Fruit fly (Drosophila melanogaster) whole organism, embryonic: Measurements from ENCODE around the gene CG10301.
A peak's percentile ranks its signal among the peaks of the same experiment; 100 is the strongest.

Experiments used
- Awh ChIP-seq: fragments of 200-800 bp; sonication (Bioruptor generic); IDR thresholded peaks from 2 replicates; pipeline ENCODE4, ENCODE4 v1.3.6; 2022; ENCODE audit warnings: missing biosample characterization, missing genetic modification characterization
- BEAF-32 ChIP-seq: fragments of 200-800 bp; sonication (Bioruptor generic); optimal IDR thresholded peaks from 3 replicates; lab custom pipeline; 2017; ENCODE audit warnings: missing biosample characterization, missing genetic modification characterization, mild to moderate bottlenecking, moderate library complexity, missing genetic modification reagents
- Bgb ChIP-seq: fragments of 200-800 bp; sonication (Bioruptor generic); IDR thresholded peaks from 2 replicates; pipeline ENCODE4 v1.3.6; 2022; ENCODE audit warnings: missing biosample characterization, missing genetic modification characterization; ENCODE audit not compliant: partially characterized antibody
- CG10267 ChIP-seq: fragments of 200-800 bp; sonication (Bioruptor generic); optimal IDR thresholded peaks from 2 replicates; lab custom pipeline; 2018; ENCODE audit warnings: missing biosample characterization, mild to moderate bottlenecking, missing genetic modification characterization, moderate library complexity
- CG11247 ChIP-seq: fragments of 200-800 bp; sonication (Bioruptor generic); IDR thresholded peaks from 2 replicates; pipeline ENCODE4 v1.3.6; 2022; ENCODE audit warnings: missing biosample characterization, missing genetic modification characterization
- CG11456 ChIP-seq: fragments of 200-800 bp; sonication (Bioruptor generic); IDR thresholded peaks from 3 replicates; pipeline ENCODE4 v1.3.6; 2022; ENCODE audit warnings: missing biosample characterization, missing genetic modification characterization
- CG13287 ChIP-seq: fragments of 200-800 bp; sonication (Bioruptor generic); IDR thresholded peaks from 2 replicates; pipeline ENCODE4 v1.3.6; 2022; ENCODE audit warnings: missing biosample characterization, missing genetic modification characterization; ENCODE audit not compliant: partially characterized antibody
- CG13894 ChIP-seq: fragments of 200-800 bp; sonication (Bioruptor generic); optimal IDR thresholded peaks from 3 replicates; lab custom pipeline; 2018; ENCODE audit warnings: missing biosample characterization, mild to moderate bottlenecking, missing genetic modification characterization, moderate library complexity
- CG14050 ChIP-seq: fragments of 200-800 bp; sonication (Bioruptor generic); IDR thresholded peaks from 3 replicates; pipeline ENCODE4 v1.3.6; 2022; ENCODE audit warnings: missing biosample characterization, missing genetic modification characterization
- CG14710 ChIP-seq: fragments of 200-800 bp; sonication (Bioruptor generic); optimal IDR thresholded peaks from 3 replicates; lab custom pipeline; 2019; ENCODE audit warnings: missing biosample characterization, mild to moderate bottlenecking, missing genetic modification characterization, moderate library complexity
- CG16779 ChIP-seq: fragments of 200-800 bp; sonication (Bioruptor generic); IDR thresholded peaks from 2 replicates; pipeline ENCODE4 v1.3.6; 2022; ENCODE audit warnings: missing biosample characterization, missing genetic modification characterization
- CG17385 ChIP-seq: fragments of 200-800 bp; sonication (Bioruptor generic); optimal IDR thresholded peaks from 3 replicates; lab custom pipeline; 2018; ENCODE audit warnings: missing biosample characterization, mild to moderate bottlenecking, missing genetic modification characterization
- CG18619 ChIP-seq: fragments of 200-800 bp; sonication (Bioruptor generic); optimal IDR thresholded peaks from 3 replicates; lab custom pipeline; 2017; ENCODE audit warnings: missing biosample characterization, mild to moderate bottlenecking, missing genetic modification characterization
- CG32532 ChIP-seq: fragments of 200-800 bp; sonication (Bioruptor generic); IDR thresholded peaks from 2 replicates; pipeline ENCODE4 v1.3.6; 2022; ENCODE audit warnings: missing biosample characterization, missing genetic modification characterization
- CG32767 ChIP-seq: fragments of 200-800 bp; sonication (Bioruptor generic); IDR thresholded peaks from 2 replicates; pipeline ENCODE4 v1.3.6; 2022; ENCODE audit warnings: missing biosample characterization, missing genetic modification characterization
- CG4707 ChIP-seq: fragments of 200-800 bp; sonication (Bioruptor generic); optimal IDR thresholded peaks from 2 replicates; lab custom pipeline; 2018; ENCODE audit warnings: missing biosample characterization, mild to moderate bottlenecking, missing genetic modification characterization, moderate library complexity
- CG7928 ChIP-seq: fragments of 200-800 bp; sonication (Bioruptor generic); optimal IDR thresholded peaks from 2 replicates; lab custom pipeline; 2017; ENCODE audit warnings: missing biosample characterization, mild to moderate bottlenecking, missing genetic modification characterization
- CG8281 ChIP-seq: fragments of 200-800 bp; sonication (Bioruptor generic); optimal IDR thresholded peaks from 2 replicates; lab custom pipeline; 2018; ENCODE audit warnings: missing biosample characterization, mild to moderate bottlenecking, missing genetic modification characterization, moderate library complexity
- CG8290 ChIP-seq, 3 experiments: fragments of 200-800 bp; sonication (Bioruptor generic); optimal IDR thresholded peaks; 2 replicates each; lab custom pipeline; 2016 to 2019; ENCODE audit warnings: missing biosample characterization in 3 of 3, missing genetic modification characterization in 3 of 3, mild to moderate bottlenecking in 2 of 3, moderate library complexity in 1 of 3
- CG8924 ChIP-seq: fragments of 200-800 bp; optimal IDR thresholded peaks from 3 replicates; lab custom pipeline; 2019; ENCODE audit warnings: missing biosample characterization, mild to moderate bottlenecking, missing genetic modification characterization, moderate library complexity
- CrebB ChIP-seq: fragments of 200-800 bp; sonication (Bioruptor generic); optimal IDR thresholded peaks from 3 replicates; lab custom pipeline; 2018; ENCODE audit warnings: missing biosample characterization, mild to moderate bottlenecking, missing genetic modification characterization
- Dad ChIP-seq: fragments of 200-800 bp; sonication (Bioruptor generic); optimal IDR thresholded peaks from 3 replicates; lab custom pipeline; 2016; ENCODE audit warnings: missing biosample characterization, missing genetic modification characterization
- Dfd ChIP-seq, 2 experiments: fragments of >200 bp; optimal IDR thresholded peaks; 2 replicates each; lab custom pipeline; 2017; ENCODE audit warnings: missing biosample characterization in 2 of 2, missing genetic modification characterization in 2 of 2
- Dip2 ChIP-seq: fragments of 200-800 bp; sonication (Bioruptor generic); IDR thresholded peaks from 2 replicates; pipeline ENCODE4 v1.3.6; 2022; ENCODE audit warnings: missing biosample characterization, missing genetic modification characterization
- Fer3 ChIP-seq: fragments of 200-800 bp; sonication (Bioruptor generic); optimal IDR thresholded peaks from 2 replicates; lab custom pipeline; 2018; ENCODE audit warnings: missing biosample characterization, mild to moderate bottlenecking, missing genetic modification characterization, moderate library complexity
- Lim3 ChIP-seq: fragments of 200-800 bp; sonication (Bioruptor generic); IDR thresholded peaks from 2 replicates; pipeline ENCODE4 v1.3.6; 2022; ENCODE audit warnings: missing biosample characterization, missing genetic modification characterization
- NK7.1 ChIP-seq: fragments of 200-800 bp; sonication (Bioruptor generic); optimal IDR thresholded peaks from 3 replicates; lab custom pipeline; 2016; ENCODE audit warnings: missing biosample characterization, missing genetic modification characterization
- aop ChIP-seq: fragments of 200-800 bp; sonication (Bioruptor generic); IDR thresholded peaks from 2 replicates; pipeline ENCODE4 v1.3.6; 2022; ENCODE audit warnings: missing biosample characterization, missing genetic modification characterization
- az2 ChIP-seq: fragments of 200-800 bp; sonication (Bioruptor generic); optimal IDR thresholded peaks from 3 replicates; lab custom pipeline; 2016; ENCODE audit warnings: missing biosample characterization, missing genetic modification characterization
- br ChIP-seq: fragments of >200 bp; optimal IDR thresholded peaks from 2 replicates; lab custom pipeline; 2017
- bsh ChIP-seq, 2 experiments: fragments of 200-800 bp; sonication (Bioruptor generic); optimal IDR thresholded peaks; 2 replicates each; lab custom pipeline; 2017 to 2018; ENCODE audit warnings: mild to moderate bottlenecking in 2 of 2, missing biosample characterization in 2 of 2, missing genetic modification characterization in 2 of 2, moderate library complexity in 1 of 2
- chm ChIP-seq: fragments of 200-800 bp; sonication (Bioruptor generic); IDR thresholded peaks from 2 replicates; pipeline ENCODE4 v1.3.6; 2022; ENCODE audit warnings: missing biosample characterization, missing genetic modification characterization
- croc ChIP-seq: fragments of 200-800 bp; sonication (Bioruptor generic); conservative IDR thresholded peaks from 3 replicates; pipeline ENCODE4 v1.3.6; 2022; ENCODE audit warnings: missing biosample characterization, missing genetic modification characterization
- da ChIP-seq: fragments of 200-800 bp; sonication (Bioruptor generic); optimal IDR thresholded peaks from 2 replicates; lab custom pipeline; 2016; ENCODE audit warnings: missing biosample characterization, missing genetic modification characterization
- dm ChIP-seq: fragments of 200-800 bp; sonication (Bioruptor generic); optimal IDR thresholded peaks from 3 replicates; lab custom pipeline; 2016; ENCODE audit warnings: missing biosample characterization, missing genetic modification characterization
- dmrt11E ChIP-seq: fragments of 200-800 bp; sonication (Bioruptor generic); optimal IDR thresholded peaks from 3 replicates; lab custom pipeline; 2018; ENCODE audit warnings: missing biosample characterization, mild to moderate bottlenecking, missing genetic modification characterization, moderate library complexity
- esg ChIP-seq: fragments of 200-800 bp; sonication (Bioruptor generic); conservative IDR thresholded peaks from 2 replicates; pipeline ENCODE4 v1.3.6; 2022; ENCODE audit warnings: missing biosample characterization, missing genetic modification characterization
- eyg ChIP-seq: fragments of 200-800 bp; sonication (Bioruptor generic); optimal IDR thresholded peaks from 3 replicates; lab custom pipeline; 2016; ENCODE audit warnings: missing biosample characterization, missing genetic modification characterization
- gsb ChIP-seq: fragments of 200-800 bp; sonication (Bioruptor generic); IDR thresholded peaks from 2 replicates; pipeline ENCODE4 v1.3.6; 2022; ENCODE audit warnings: missing biosample characterization, missing genetic modification characterization
- gsb-n ChIP-seq: fragments of 200-800 bp; sonication (Bioruptor generic); optimal IDR thresholded peaks from 3 replicates; lab custom pipeline; 2018; ENCODE audit warnings: missing biosample characterization, mild to moderate bottlenecking, missing genetic modification characterization
- hth ChIP-seq: fragments of >200 bp; optimal IDR thresholded peaks from 2 replicates; lab custom pipeline; 2017; ENCODE audit warnings: inconsistent platforms
- jumu ChIP-seq: fragments of 200-800 bp; sonication (Bioruptor generic); optimal IDR thresholded peaks from 3 replicates; lab custom pipeline; 2016; ENCODE audit warnings: missing biosample characterization, missing genetic modification characterization
- ken ChIP-seq: fragments of 200-800 bp; sonication (Bioruptor generic); IDR thresholded peaks from 3 replicates; pipeline ENCODE4 v1.3.6; 2022; ENCODE audit warnings: missing biosample characterization, missing genetic modification characterization
- lmd ChIP-seq: fragments of 200-800 bp; sonication (Bioruptor generic); IDR thresholded peaks from 2 replicates; pipeline ENCODE4 v1.3.6; 2022; ENCODE audit warnings: missing biosample characterization, missing genetic modification characterization
- pnt ChIP-seq: fragments of 200-800 bp; sonication (Bioruptor generic); optimal IDR thresholded peaks from 3 replicates; lab custom pipeline; 2016; ENCODE audit warnings: missing biosample characterization, missing genetic modification characterization
- pum ChIP-seq: fragments of 200-800 bp; sonication (Bioruptor generic); optimal IDR thresholded peaks from 2 replicates; lab custom pipeline; 2016; ENCODE audit warnings: missing biosample characterization, missing genetic modification characterization
- sim ChIP-seq: fragments of 200-800 bp; sonication (Bioruptor generic); IDR thresholded peaks from 2 replicates; pipeline ENCODE4 v1.3.6; 2022; ENCODE audit warnings: missing biosample characterization, missing genetic modification characterization
- stc ChIP-seq: fragments of 200-800 bp; sonication (Bioruptor generic); IDR thresholded peaks from 2 replicates; pipeline ENCODE4 v1.3.6; 2022; ENCODE audit warnings: missing biosample characterization, missing genetic modification characterization
- ttk ChIP-seq: fragments of 200-800 bp; sonication (Bioruptor generic); IDR thresholded peaks from 2 replicates; pipeline ENCODE4 v2.1.2; 2022; ENCODE audit warnings: missing biosample characterization, missing genetic modification characterization
- usp ChIP-seq: fragments of >200 bp; optimal IDR thresholded peaks from 2 replicates; lab custom pipeline; 2017; ENCODE audit warnings: missing biosample characterization, missing genetic modification characterization
- vfl ChIP-seq: fragments of 200-800 bp; sonication (Bioruptor generic); optimal IDR thresholded peaks from 2 replicates; lab custom pipeline; 2016; ENCODE audit warnings: missing biosample characterization, missing genetic modification characterization
- wdn ChIP-seq: fragments of 200-800 bp; sonication (Bioruptor generic); IDR thresholded peaks from 2 replicates; pipeline ENCODE4 v1.3.6; 2022; ENCODE audit warnings: missing biosample characterization, missing genetic modification characterization
- zfh1 ChIP-seq: fragments of 200-800 bp; sonication (Bioruptor generic); IDR thresholded peaks from 3 replicates; pipeline ENCODE4 v1.3.6; 2022; ENCODE audit warnings: missing biosample characterization, missing genetic modification characterization

Gene CG10301

DNA sequence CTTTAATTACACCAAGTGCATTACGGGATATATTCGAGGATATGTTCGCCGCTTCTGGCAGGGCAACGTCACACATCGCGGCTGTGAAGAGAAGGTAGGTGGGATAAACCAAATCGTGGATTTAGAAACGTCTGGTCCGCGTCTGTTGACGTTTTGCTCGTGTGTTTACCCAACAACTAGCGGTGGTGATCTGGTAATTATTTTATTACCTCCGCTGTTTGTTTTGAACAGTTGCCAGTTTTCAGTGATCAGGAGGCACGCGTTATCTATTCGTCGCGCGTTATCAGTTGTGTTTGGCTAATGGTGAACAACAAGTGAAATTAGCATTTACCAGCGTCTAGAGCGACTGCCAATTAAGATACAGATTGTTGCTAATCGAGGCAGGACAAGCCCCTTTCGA, 19.1 kb downstream of the CG10301 start (continued):
- TF ChIP-seq CG8281 (tag; lab: Kevin White, UChicago) (no peak), stc (GFP tag; lab: Robert Waterston, UW) (no peak), pnt (GFP tag; lab: Kevin White, UChicago) (no peak), CG14050 (no peak), CG4707 (GFP tag; lab: Kevin White, UChicago) (no peak), BEAF-32 (GFP tag; lab: Kevin White, UChicago) (no peak), Bgb (GFP tag; lab: Robert Waterston, UW) (no peak), vfl (GFP tag; lab: Kevin White, UChicago) (peak; percentile 3), CG8290 (GFP tag; optimal IDR thresholded peaks at IDR 0.05; lab: Kevin White, UChicago) (no peak), CG8290 (tag; optimal IDR thresholded peaks at IDR 0.05; lab: Kevin White, UChicago) (peak in 1 of 2 experiments; percentile 78), Lim3 (GFP tag; lab: Robert Waterston, UW) (no peak), Dfd (GFP tag; optimal IDR thresholded peaks at IDR 0.05; lab: Kevin White, UChicago) (no peak), CG13287 (GFP tag; lab: Robert Waterston, UW) (no peak), croc (GFP tag; lab: Robert Waterston, UW) (no peak), CG8924 (tag; lab: Kevin White, UChicago) (peak; percentile 17), CG16779 (GFP tag; lab: Robert Waterston, UW) (no peak), hth (lab: Kevin White, UChicago) (no peak), Awh (no peak; the same call in 1 of the 2 replicates), pum (GFP tag; lab: Kevin White, UChicago) (no peak), gsb-n (tag; lab: Kevin White, UChicago) (no peak), CG7928 (GFP tag; lab: Kevin White, UChicago) (no peak), usp (no peak), ken (GFP tag; lab: Robert Waterston, UW) (no peak), aop (no peak), dmrt11E (tag; lab: Kevin White, UChicago) (peak; percentile 5), CG13894 (peak; percentile 73), CG17385 (GFP tag; lab: Kevin White, UChicago) (peak; percentile 45), az2 (GFP tag; lab: Kevin White, UChicago) (no peak), CrebB (tag; lab: Kevin White, UChicago) (peak; percentile 66), dm (GFP tag; lab: Kevin White, UChicago) (no peak), CG11456 (GFP tag; lab: Robert Waterston, UW) (no peak; the same call in 2 of the 3 replicates), CG11247 (no peak), br (lab: Kevin White, UChicago) (no peak), CG14710 (tag; lab: Kevin White, UChicago) (no peak), da (GFP tag; lab: Kevin White, UChicago) (no peak), Fer3 (tag; lab: Kevin White, UChicago) (peak; percentile 47), CG10267 (tag; lab: Kevin White, UChicago) (no peak), Dad (GFP tag; lab: Kevin White, UChicago) (no peak), ttk (GFP tag; lab: Robert Waterston, UW) (no peak), eyg (GFP tag; lab: Kevin White, UChicago) (peak; percentile 35), bsh (GFP tag; optimal IDR thresholded peaks at IDR 0.05; lab: Kevin White, UChicago) (peak in 1 of 2 experiments; percentile 24), CG18619 (GFP tag; lab: Kevin White, UChicago) (peak; percentile 54), NK7.1 (GFP tag; lab: Kevin White, UChicago) (no peak), CG32532 (GFP tag; lab: Robert Waterston, UW) (no peak), chm (no peak), esg (no peak), zfh1 (GFP tag; lab: Robert Waterston, UW) (no peak), sim (GFP tag; lab: Robert Waterston, UW) (no peak), wdn (GFP tag; lab: Robert Waterston, UW) (0 out of 2 replicates have a peak, but pooled peaks have one; percentile 8), lmd (GFP tag; lab: Robert Waterston, UW) (no peak), jumu (GFP tag; lab: Kevin White, UChicago) (no peak), CG32767 (no peak), Dip2 (GFP tag; lab: Robert Waterston, UW) (no peak), gsb (GFP tag; lab: Robert Waterston, UW) (no peak)
